Worm (Caenorhabditis elegans) whole organism, late embryonic: Measurements from ENCODE around the gene slc-36.5.

Experiments used
- C08G9.2 ChIP-seq: sonication (generic microtip); optimal IDR thresholded peaks from 2 replicates; lab custom pipeline; 2016; ENCODE audit warnings: mild to moderate bottlenecking, missing genetic modification characterization, moderate library complexity, missing compliant biosample characterization
- K09A11.1 ChIP-seq: sonication (generic microtip); optimal IDR thresholded peaks from 2 replicates; lab custom pipeline; 2017; ENCODE audit warnings: antibody characterized with exemption, mild to moderate bottlenecking, missing genetic modification characterization, missing compliant biosample characterization; ENCODE audit not compliant: insufficient read depth
- ahr-1 ChIP-seq: sonication (generic microtip); optimal IDR thresholded peaks from 2 replicates; lab custom pipeline; 2016; ENCODE audit warnings: missing genetic modification characterization, missing compliant biosample characterization
- ceh-31 ChIP-seq: sonication (generic microtip); optimal IDR thresholded peaks from 2 replicates; lab custom pipeline; 2016; ENCODE audit warnings: missing genetic modification characterization, missing compliant biosample characterization
- ceh-45 ChIP-seq: fragments of 200-800 bp; sonication (Bioruptor generic); IDR thresholded peaks from 2 replicates; pipeline ENCODE4 v1.3.6; 2022; ENCODE audit warnings: missing genetic modification reagents, missing genetic modification characterization, missing compliant biosample characterization
- ceh-48 ChIP-seq: sonication (generic microtip); optimal IDR thresholded peaks from 2 replicates; lab custom pipeline; 2016; ENCODE audit warnings: missing genetic modification characterization, inconsistent platforms, missing compliant biosample characterization
- ceh-9 ChIP-seq: sonication (generic microtip); optimal IDR thresholded peaks from 2 replicates; lab custom pipeline; 2016; ENCODE audit warnings: mild to moderate bottlenecking, missing genetic modification characterization, inconsistent platforms, missing compliant biosample characterization
- che-1 ChIP-seq: sonication (generic microtip); optimal IDR thresholded peaks from 2 replicates; lab custom pipeline; 2016; ENCODE audit warnings: mild to moderate bottlenecking, missing genetic modification characterization, missing compliant biosample characterization
- elt-2 ChIP-seq: sonication (generic microtip); optimal IDR thresholded peaks from 2 replicates; lab custom pipeline; 2016; ENCODE audit warnings: missing genetic modification reagents, missing genetic modification characterization, missing compliant biosample characterization
- ets-4 ChIP-seq: sonication (generic microtip); optimal IDR thresholded peaks from 2 replicates; lab custom pipeline; 2016; ENCODE audit warnings: missing genetic modification characterization, missing compliant biosample characterization
- eyg-1 ChIP-seq: sonication (generic microtip); optimal IDR thresholded peaks from 2 replicates; lab custom pipeline; 2016; ENCODE audit warnings: missing genotype, missing genetic modification characterization, missing compliant biosample characterization
- fax-1 ChIP-seq: sonication (generic microtip); optimal IDR thresholded peaks from 2 replicates; lab custom pipeline; 2016; ENCODE audit warnings: missing genotype, missing genetic modification characterization, missing compliant biosample characterization
- fkh-6 ChIP-seq: sonication (generic microtip); optimal IDR thresholded peaks from 2 replicates; lab custom pipeline; 2016; ENCODE audit warnings: missing genetic modification characterization, missing compliant biosample characterization
- hlh-13 ChIP-seq: fragments of 200-800 bp; sonication (Bioruptor generic); optimal IDR thresholded peaks from 2 replicates; lab custom pipeline; 2018; ENCODE audit warnings: mild to moderate bottlenecking, missing genetic modification characterization, missing compliant biosample characterization
- hlh-15 ChIP-seq: sonication (generic microtip); optimal IDR thresholded peaks from 2 replicates; lab custom pipeline; 2016; ENCODE audit warnings: missing genetic modification characterization, missing compliant biosample characterization
- hlh-8 ChIP-seq: sonication (generic microtip); optimal IDR thresholded peaks from 2 replicates; lab custom pipeline; 2016; ENCODE audit warnings: missing genotype, missing genetic modification characterization, missing compliant biosample characterization
- lim-6 ChIP-seq: sonication (generic microtip); optimal IDR thresholded peaks from 2 replicates; lab custom pipeline; 2016; ENCODE audit warnings: missing genetic modification characterization, missing compliant biosample characterization
- lin-11 ChIP-seq: fragments of 200-800 bp; sonication (Bioruptor generic); optimal IDR thresholded peaks from 2 replicates; lab custom pipeline; 2018; ENCODE audit warnings: mild to moderate bottlenecking, missing genetic modification characterization, missing compliant biosample characterization
- mec-3 ChIP-seq: sonication (generic microtip); optimal IDR thresholded peaks from 2 replicates; lab custom pipeline; 2016; ENCODE audit warnings: borderline replicate concordance, missing genetic modification characterization, missing compliant biosample characterization
- nfya-1 ChIP-seq: sonication (generic microtip); optimal IDR thresholded peaks from 2 replicates; lab custom pipeline; 2017; ENCODE audit warnings: missing genetic modification characterization, mild to moderate bottlenecking, missing compliant biosample characterization, antibody characterized with exemption, moderate library complexity
- nhr-11 ChIP-seq: fragments of 150-350 bp; optimal IDR thresholded peaks from 2 replicates; lab custom pipeline; 2014; ENCODE audit warnings: missing biosample characterization, missing genetic modification characterization
- nhr-232 ChIP-seq: sonication (generic microtip); optimal IDR thresholded peaks from 2 replicates; lab custom pipeline; 2016; ENCODE audit warnings: missing genetic modification characterization, missing compliant biosample characterization
- npax-4 ChIP-seq: sonication (generic microtip); optimal IDR thresholded peaks from 2 replicates; lab custom pipeline; 2016; ENCODE audit warnings: missing genetic modification characterization, missing compliant biosample characterization
- odd-2 ChIP-seq: sonication (generic microtip); optimal IDR thresholded peaks from 2 replicates; lab custom pipeline; 2017; ENCODE audit warnings: antibody characterized with exemption, mild to moderate bottlenecking, missing genetic modification characterization, missing compliant biosample characterization
- pat-9 ChIP-seq: fragments of 200-800 bp; sonication (Bioruptor generic); optimal IDR thresholded peaks from 2 replicates; lab custom pipeline; 2018; ENCODE audit warnings: mild to moderate bottlenecking, missing genetic modification characterization, moderate library complexity, missing compliant biosample characterization
- pros-1 ChIP-seq: fragments of 150-350 bp; optimal IDR thresholded peaks from 2 replicates; lab custom pipeline; 2014; ENCODE audit warnings: missing biosample characterization, missing genetic modification reagents, missing genetic modification characterization
- sox-4 ChIP-seq: sonication (generic microtip); optimal IDR thresholded peaks from 2 replicates; lab custom pipeline; 2017; ENCODE audit warnings: mild to moderate bottlenecking, missing genetic modification characterization, inconsistent platforms, missing compliant biosample characterization
- tbx-2 ChIP-seq: sonication (generic microtip); optimal IDR thresholded peaks from 2 replicates; lab custom pipeline; 2016; ENCODE audit warnings: missing genetic modification characterization, missing compliant biosample characterization
- ttx-3 ChIP-seq: sonication (generic microtip); optimal IDR thresholded peaks from 2 replicates; lab custom pipeline; 2016; ENCODE audit warnings: missing genetic modification reagents, missing genetic modification characterization, missing compliant biosample characterization
- unc-42 ChIP-seq: sonication (generic microtip); optimal IDR thresholded peaks from 2 replicates; lab custom pipeline; 2016; ENCODE audit warnings: missing genotype, missing genetic modification characterization, missing compliant biosample characterization
- unc-55 ChIP-seq: sonication (generic microtip); optimal IDR thresholded peaks from 2 replicates; lab custom pipeline; 2017; ENCODE audit warnings: missing biosample characterization, missing genetic modification reagents, missing genetic modification characterization
- unc-86 ChIP-seq: sonication (generic microtip); optimal IDR thresholded peaks from 2 replicates; lab custom pipeline; 2016; ENCODE audit warnings: missing genetic modification characterization, missing compliant biosample characterization
- ztf-16 ChIP-seq: sonication (generic microtip); optimal IDR thresholded peaks from 2 replicates; lab custom pipeline; 2017; ENCODE audit warnings: missing genetic modification characterization, missing compliant biosample characterization

Gene slc-36.5

DNA sequence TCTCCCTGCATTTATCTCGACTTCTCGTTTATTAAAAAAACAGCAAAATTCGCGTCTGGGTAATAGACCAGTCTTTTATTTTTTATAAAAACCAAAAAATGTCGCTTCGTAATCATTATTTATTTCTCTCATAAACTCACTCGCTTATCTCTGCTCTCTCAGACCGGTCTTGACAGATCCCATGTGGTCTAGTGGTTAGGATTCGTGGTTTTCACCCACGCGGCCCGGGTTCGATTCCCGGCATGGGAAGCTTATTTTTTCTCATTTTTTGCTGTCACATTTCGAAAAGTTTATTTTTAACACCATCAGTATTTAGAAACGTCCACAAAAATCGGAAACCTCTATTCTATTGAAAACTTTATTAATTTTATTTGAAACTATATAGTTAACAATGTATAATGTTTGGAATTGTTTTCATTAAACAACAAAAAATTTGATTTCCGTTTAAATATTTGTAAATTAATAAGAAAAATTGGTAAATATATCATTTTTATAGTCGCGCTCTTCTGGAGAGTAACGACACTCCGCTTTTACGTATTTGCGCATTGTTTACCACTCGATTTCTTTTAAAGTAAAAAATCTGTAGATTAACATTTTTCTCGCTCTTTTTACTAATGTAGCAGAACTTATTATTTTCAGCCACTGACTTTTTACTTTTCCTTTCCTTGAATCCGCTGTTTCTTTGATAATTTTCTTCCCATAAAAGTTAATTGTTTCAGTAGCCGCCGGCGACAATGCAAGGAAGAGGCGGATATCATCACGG, 21.3 kb upstream of the slc-36.5 start, which contains the start of gene hrpl-1:
Gene hrpl-1, plus strand, starts transcription at position 713 of the 763 bp plus-strand sequence.
- TF ChIP-seq sox-4 (tag; lab: Kevin White, UChicago) (peak; percentile 45), npax-4 (peak; percentile 27), C08G9.2 (tag; lab: Kevin White, UChicago) (peak; percentile 19), ztf-16 (tag; lab: Kevin White, UChicago) (peak; percentile 3), eyg-1 (tag; lab: Kevin White, UChicago) (no peak), pat-9 (tag; lab: Kevin White, UChicago) (no peak), hlh-13 (no peak), ceh-45 (GFP tag; lab: Robert Waterston, UW) (0 out of 2 replicates have a peak, but pooled peaks have one; percentile 60), ets-4 (tag; lab: Kevin White, UChicago) (no peak), K09A11.1 (tag; lab: Kevin White, UChicago) (peak; percentile 5), fax-1 (tag; lab: Kevin White, UChicago) (peak; percentile 28), hlh-8 (tag; lab: Kevin White, UChicago) (no peak), elt-2 (tag; lab: Kevin White, UChicago) (peak; percentile 9), ceh-48 (tag; lab: Kevin White, UChicago) (no peak), nhr-232 (tag; lab: Kevin White, UChicago) (peak; percentile 30), tbx-2 (tag; lab: Kevin White, UChicago) (peak; percentile 46), ttx-3 (tag; lab: Kevin White, UChicago) (peak; percentile 1), hlh-15 (tag; lab: Kevin White, UChicago) (peak; percentile 22), lin-11 (tag; lab: Kevin White, UChicago) (peak; percentile 1), che-1 (peak; percentile 43)

ce11 chrII:6897507-6897906, 20.6 kb upstream of the slc-36.5 start, which contains the start of gene C44B7.11:
TSS of gene C44B7.11 (minus strand) at chrII:6897540.
- TF ChIP-seq ceh-9 (tag; lab: Kevin White, UChicago) = no peak
- TF ChIP-seq lim-6 (tag; lab: Kevin White, UChicago) = no peak
- no peak for TF ChIP-seq nhr-11 (tag; lab: Kevin White, UChicago)
- TF ChIP-seq mec-3 (tag; lab: Kevin White, UChicago) = no peak
- no peak for TF ChIP-seq unc-86 (tag; lab: Kevin White, UChicago)
- no peak for TF ChIP-seq nfya-1 (tag; lab: Kevin White, UChicago)
- TF ChIP-seq odd-2 (tag; lab: Kevin White, UChicago) = no peak
- TF ChIP-seq ahr-1 (tag; lab: Kevin White, UChicago) = no peak
- no peak for TF ChIP-seq pros-1 (tag; lab: Kevin White, UChicago)
- TF ChIP-seq ceh-31 (tag; lab: Kevin White, UChicago) = no peak
- TF ChIP-seq unc-55 (GFP tag; lab: Kevin White, UChicago) = no peak
- TF ChIP-seq unc-42 (tag; lab: Kevin White, UChicago) = no peak
- TF ChIP-seq npax-4 = no peak

- no peak for TF ChIP-seq lin-11 (tag; lab: Kevin White, UChicago)
- TF ChIP-seq mec-3 (tag; lab: Kevin White, UChicago) = no peak
- TF ChIP-seq fkh-6 = no peak
- no peak for TF ChIP-seq ztf-16 (tag; lab: Kevin White, UChicago)
- TF ChIP-seq ceh-31 (tag; lab: Kevin White, UChicago) = no peak
- TF ChIP-seq npax-4 = no peak
These were observed 16.9 kb upstream of the slc-36.5 start, which contains the start of gene adal-1 for ce11 chrII:6893589-6894245. TSS of gene adal-1 (minus strand) at chrII:6893639.
